Worm (Caenorhabditis elegans): ENCODE measurements around the gene oxy-4.

Gene oxy-4

DNA sequence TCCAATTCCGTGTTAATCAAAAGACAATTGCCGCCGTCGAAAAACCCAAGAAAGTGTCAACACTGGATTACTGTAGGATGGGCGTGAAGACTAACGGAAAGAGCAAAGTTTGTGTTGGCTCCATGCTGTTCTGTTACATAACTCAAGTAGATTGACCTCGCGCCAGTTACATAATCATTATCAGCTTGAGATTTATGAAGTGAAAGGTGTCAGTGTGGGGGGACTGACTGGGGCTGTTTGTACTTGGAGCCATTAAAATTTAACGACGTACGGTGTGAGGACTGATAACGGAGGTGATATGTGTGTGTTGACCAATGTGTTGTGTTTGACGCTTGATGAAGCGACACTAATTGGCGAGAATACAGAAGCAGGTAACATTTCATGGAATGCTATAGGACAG, 11.8 kb downstream of the oxy-4 start:
- TF ChIP-seq F57A8.1 (GFP tag; optimal IDR thresholded peaks at IDR 0.05) (no peak), somi-1 (GFP tag; optimal IDR thresholded peaks at IDR 0.05) (no peak), tlf-1 (GFP tag; optimal IDR thresholded peaks at IDR 0.05) (no peak), ztf-22 (GFP tag; optimal IDR thresholded peaks at IDR 0.05) (peak; percentile 66), dox-1 (GFP tag; IDR thresholded peaks at IDR 0.05) (0 out of 2 replicates have a peak, but pooled peaks have one; percentile 34), cebp-1 (GFP tag; IDR thresholded peaks at IDR 0.05) (no peak), cebp-1 (tag; optimal IDR thresholded peaks at IDR 0.05) (peak; percentile 8), gei-17 (GFP tag; optimal IDR thresholded peaks at IDR 0.05) (no peak), nfya-2 (GFP tag; IDR thresholded peaks at IDR 0.05) (no peak), nhr-80 (tag; optimal IDR thresholded peaks at IDR 0.05) (peak; percentile 74), mcd-1 (GFP tag; IDR thresholded peaks at IDR 0.05) (no peak), ets-4 (GFP tag; optimal IDR thresholded peaks at IDR 0.05) (peak; percentile 19), him-1 (tag; optimal IDR thresholded peaks at IDR 0.05) (no peak), ztf-25 (GFP tag; IDR thresholded peaks at IDR 0.05) (no peak), dpl-1 (GFP tag; optimal IDR thresholded peaks at IDR 0.05) (no peak), nhr-120 (GFP tag; IDR thresholded peaks at IDR 0.05) (no peak), hrde-1 (tag; optimal IDR thresholded peaks at IDR 0.05; ENCODE audit: borderline replicate concordance) (no peak), aptf-2 (GFP tag; conservative IDR thresholded peaks at IDR 0.05) (no peak), nhr-90 (tag; optimal IDR thresholded peaks at IDR 0.05) (no peak), lin-35 (GFP tag; optimal IDR thresholded peaks at IDR 0.05) (no peak), hsf-1 (GFP tag; IDR thresholded peaks at IDR 0.05) (no peak), C17E4.6 (GFP tag; IDR thresholded peaks at IDR 0.05) (0 out of 2 replicates have a peak, but pooled peaks have one; percentile 10)

DNA sequence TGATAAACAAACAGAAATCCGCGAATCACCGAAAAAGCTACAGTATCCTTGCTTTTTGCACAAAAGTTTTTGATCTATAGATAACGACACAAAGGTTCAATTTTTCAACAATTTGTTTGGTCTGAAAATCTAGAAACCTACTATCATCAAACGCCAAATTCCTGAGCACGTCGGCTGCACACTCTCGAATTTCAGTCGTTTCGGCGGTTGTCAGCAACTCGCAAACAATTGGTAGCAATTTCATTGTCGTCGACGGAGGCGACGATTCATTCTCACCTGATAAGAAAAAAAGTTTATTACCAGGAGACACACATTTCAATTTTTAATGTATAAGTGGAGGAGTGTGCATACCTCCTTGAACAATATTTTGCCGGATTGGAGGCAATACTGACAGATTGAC, 12.7 kb downstream of the oxy-4 start:
- TF ChIP-seq ceh-58 (GFP tag; IDR thresholded peaks at IDR 0.05), result no peak
- TF ChIP-seq nhr-80 (tag; optimal IDR thresholded peaks at IDR 0.05), result peak; percentile 41
- no peak for TF ChIP-seq F37B4.10 (GFP tag; IDR thresholded peaks at IDR 0.05)
- no peak for TF ChIP-seq egl-44 (GFP tag; IDR thresholded peaks at IDR 0.05)
- TF ChIP-seq Y53F4B.3 (GFP tag; IDR thresholded peaks at IDR 0.05), result no peak

DNA sequence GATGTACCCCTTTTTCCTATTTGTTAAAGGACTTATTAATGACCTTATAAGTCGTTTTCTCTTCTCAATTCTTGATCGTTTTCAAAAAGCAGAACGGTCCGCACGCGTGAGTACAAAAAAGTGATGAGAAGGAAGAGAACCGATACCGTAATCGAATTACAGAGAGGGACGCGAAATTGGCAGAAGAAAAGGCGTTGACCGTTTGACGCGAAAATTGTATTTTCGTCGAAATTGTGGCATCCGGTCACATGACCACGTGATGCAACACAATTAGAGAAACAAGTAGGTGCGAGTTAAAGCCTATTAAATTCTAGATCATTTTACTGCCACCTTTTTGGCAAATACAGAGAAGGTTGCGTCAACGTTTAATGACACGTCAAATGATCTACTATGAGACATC, 14.4 kb downstream of the oxy-4 start:
- TF ChIP-seq dpl-1 (GFP tag; optimal IDR thresholded peaks at IDR 0.05) (no peak), madf-3 (GFP tag; IDR thresholded peaks at IDR 0.05) (no peak), egl-18 (GFP tag; IDR thresholded peaks at IDR 0.05) (no peak), snpc-1.1 (tag; optimal IDR thresholded peaks at IDR 0.05; ENCODE audit: insufficient read depth) (no peak), dox-1 (GFP tag; IDR thresholded peaks at IDR 0.05) (no peak), lsy-27 (tag; optimal IDR thresholded peaks at IDR 0.05; ENCODE audit: borderline replicate concordance, insufficient read depth) (no peak), F33H1.4 (GFP tag; IDR thresholded peaks at IDR 0.05) (no peak), T26A5.8 (tag; optimal IDR thresholded peaks at IDR 0.05) (no peak), tbx-9 (tag; optimal IDR thresholded peaks at IDR 0.05; ENCODE audit: borderline replicate concordance) (no peak), atf-7 (tag; optimal IDR thresholded peaks at IDR 0.05) (no peak), B0019.2 (GFP tag; conservative IDR thresholded peaks at IDR 0.05) (no peak), ztf-18 (tag; optimal IDR thresholded peaks at IDR 0.05) (no peak), fkh-3 (tag; optimal IDR thresholded peaks at IDR 0.05) (no peak), repo-1 (tag; optimal IDR thresholded peaks at IDR 0.05) (no peak), ceh-27 (GFP tag; optimal IDR thresholded peaks at IDR 0.05) (no peak)

All from whole organism, young adult.